Fruit fly (Drosophila melanogaster): ENCODE data around the gene BicD.

Gene BicD

dm6 chr2L:17465915-17466677, 6.9 kb downstream of the BicD start (continued):
- peak; percentile 57 for TF ChIP-seq Met (GFP tag; optimal IDR thresholded peaks at IDR 0.05)
- TF ChIP-seq CG6808 (GFP tag; optimal IDR thresholded peaks at IDR 0.05), result peak; percentile 68
- TF ChIP-seq ss (GFP tag; optimal IDR thresholded peaks at IDR 0.05), result no peak
- peak; percentile 69 for TF ChIP-seq CG8632 (GFP tag; optimal IDR thresholded peaks at IDR 0.05)
- TF ChIP-seq CG7368 (GFP tag; optimal IDR thresholded peaks at IDR 0.05), result peak; percentile 57
- peak; percentile 71 for TF ChIP-seq CG6792 (GFP tag; optimal IDR thresholded peaks at IDR 0.05)
- TF ChIP-seq CG4318 (GFP tag; optimal IDR thresholded peaks at IDR 0.05), result peak; percentile 80
- peak; percentile 50 for TF ChIP-seq CG8319 (GFP tag; optimal IDR thresholded peaks at IDR 0.05)
- TF ChIP-seq fd59A (GFP tag; optimal IDR thresholded peaks at IDR 0.05), result peak; percentile 73
- TF ChIP-seq Sox14 (GFP tag; optimal IDR thresholded peaks at IDR 0.05), result peak; percentile 80
- peak; percentile 23 for TF ChIP-seq Sox15 (GFP tag; optimal IDR thresholded peaks at IDR 0.05)
- peak; percentile 53 for TF ChIP-seq Hr39 (GFP tag; optimal IDR thresholded peaks at IDR 0.05)
- TF ChIP-seq vri (GFP tag; optimal IDR thresholded peaks at IDR 0.05), result no peak
- TF ChIP-seq CG1621 (tag; optimal IDR thresholded peaks at IDR 0.05), result peak; percentile 78
- peak; percentile 79 for TF ChIP-seq CG3032 (tag; optimal IDR thresholded peaks at IDR 0.05)
- peak; percentile 81 for TF ChIP-seq pdm3 (GFP tag; optimal IDR thresholded peaks at IDR 0.05)

dm6 chr2L:17457944-17458343, 15.1 kb downstream of the BicD start, which contains the start of gene CG18563:
Gene CG18563 (minus strand): TSS chr2L:17458044.
- TF ChIP-seq CG11762 (GFP tag; optimal IDR thresholded peaks at IDR 0.05; ENCODE audit: insufficient read depth), result no peak
- TF ChIP-seq CG1621 (tag; optimal IDR thresholded peaks at IDR 0.05), result no peak
- peak; percentile 23 for TF ChIP-seq Eip78C (GFP tag)

dm6 chr2L:17455823-17456222, 17.2 kb downstream of the BicD start, which contains the start of gene SPH93:
Gene SPH93 (minus strand): TSS chr2L:17455923.
- TF ChIP-seq acj6 (GFP tag; optimal IDR thresholded peaks at IDR 0.05) (no peak), CG16779 (tag; optimal IDR thresholded peaks at IDR 0.05) (no peak), CG1621 (tag; optimal IDR thresholded peaks at IDR 0.05) (no peak), Eip78C (GFP tag) (peak; percentile 40), CG3919 (GFP tag; optimal IDR thresholded peaks at IDR 0.05) (no peak), lz (GFP tag; optimal IDR thresholded peaks at IDR 0.05) (no peak)

- TF ChIP-seq fd59A (GFP tag; optimal IDR thresholded peaks at IDR 0.05) (no peak), Eip78C (GFP tag) (peak; percentile 22)
These were observed 20.4 kb downstream of the BicD start, which contains the start of gene CG5050 for dm6 chr2L:17452624-17453023. Gene CG5050 (plus strand): TSS chr2L:17452924.

- TF ChIP-seq CG11902 (GFP tag; optimal IDR thresholded peaks at IDR 0.05) (no peak), svp (GFP tag) (peak; percentile 62), Hr4 (GFP tag; optimal IDR thresholded peaks at IDR 0.05) (no peak)
These were observed 20.9 kb downstream of the BicD start for dm6 chr2L:17452084-17452483.

- TF ChIP-seq CG9139 (GFP tag; optimal IDR thresholded peaks at IDR 0.05), result no peak
- peak; percentile 86 for TF ChIP-seq esn (GFP tag; optimal IDR thresholded peaks at IDR 0.05)
- TF ChIP-seq CG6276 (GFP tag; optimal IDR thresholded peaks at IDR 0.05), result peak; percentile 69
- peak; percentile 18 for TF ChIP-seq CG11902 (GFP tag; optimal IDR thresholded peaks at IDR 0.05)
- TF ChIP-seq CG6854 (GFP tag; optimal IDR thresholded peaks at IDR 0.05), result peak; percentile 23
- no peak; the same call in 2 of the 3 replicates for TF ChIP-seq eg (GFP tag; IDR thresholded peaks at IDR 0.05)
- peak; percentile 62 for TF ChIP-seq Ets96B (tag; optimal IDR thresholded peaks at IDR 0.05)
- TF ChIP-seq Blimp-1 (GFP tag; optimal IDR thresholded peaks at IDR 0.05), result peak; percentile 38
- TF ChIP-seq fd59A (GFP tag; optimal IDR thresholded peaks at IDR 0.05), result peak; percentile 58
- TF ChIP-seq Hr38 (GFP tag; optimal IDR thresholded peaks at IDR 0.05), result no peak
- TF ChIP-seq CG34406 (GFP tag; optimal IDR thresholded peaks at IDR 0.05), result peak; percentile 86
- TF ChIP-seq CG8119 (GFP tag; IDR thresholded peaks at IDR 0.05), result peak; percentile 63; the same call in 2 of the 3 replicates
- peak; percentile 35 for TF ChIP-seq CG1621 (tag; optimal IDR thresholded peaks at IDR 0.05)
- peak; percentile 84 for TF ChIP-seq topi (GFP tag; optimal IDR thresholded peaks at IDR 0.05)
- peak; percentile 55 for TF ChIP-seq Lpt (GFP tag; optimal IDR thresholded peaks at IDR 0.05)
- peak; percentile 96 for TF ChIP-seq Eip78C (GFP tag)
- TF ChIP-seq Met (GFP tag; optimal IDR thresholded peaks at IDR 0.05), result peak; percentile 81
- peak; percentile 72 for TF ChIP-seq achi (GFP tag; optimal IDR thresholded peaks at IDR 0.05)
- peak; percentile 63 for TF ChIP-seq CG3032 (tag; optimal IDR thresholded peaks at IDR 0.05)
These were observed 22.3 kb downstream of the BicD start for dm6 chr2L:17450505-17451415.
